Fruit fly (Drosophila melanogaster) whole organism, adult: ENCODE results near the gene CG11658.

Experiments
- CG11617 ChIP-seq: fragments of 200-800 bp; sonication (Bioruptor generic); optimal IDR thresholded peaks from 2 replicates; lab custom pipeline; 2017; ENCODE audit warnings: mild to moderate bottlenecking, missing biosample characterization, missing genetic modification reagents, missing genetic modification characterization
- CG12768 ChIP-seq: fragments of 200-800 bp; sonication (Bioruptor generic); optimal IDR thresholded peaks from 2 replicates; lab custom pipeline; 2017; ENCODE audit warnings: missing biosample characterization, missing genetic modification characterization, mild to moderate bottlenecking, moderate library complexity, missing genetic modification reagents
- CG14711 ChIP-seq: fragments of 200-800 bp; sonication (Bioruptor generic); optimal IDR thresholded peaks from 2 replicates; lab custom pipeline; 2018; ENCODE audit warnings: missing biosample characterization, mild to moderate bottlenecking, missing genetic modification characterization, moderate library complexity
- CG1620 ChIP-seq: fragments of 200-800 bp; sonication (Bioruptor generic); optimal IDR thresholded peaks from 2 replicates; lab custom pipeline; 2016; ENCODE audit warnings: missing biosample characterization, missing genetic modification characterization
- CG33017 ChIP-seq: fragments of 200-800 bp; sonication (Bioruptor generic); optimal IDR thresholded peaks from 2 replicates; lab custom pipeline; 2018; ENCODE audit warnings: missing biosample characterization, mild to moderate bottlenecking, missing genetic modification characterization, moderate library complexity
- CG5204 ChIP-seq: fragments of 200-800 bp; sonication (Bioruptor generic); optimal IDR thresholded peaks from 2 replicates; lab custom pipeline; 2016; ENCODE audit warnings: missing biosample characterization, missing genetic modification characterization
- CG7045 ChIP-seq: fragments of 200-800 bp; sonication (Bioruptor generic); optimal IDR thresholded peaks from 2 replicates; lab custom pipeline; 2017; ENCODE audit warnings: missing biosample characterization, mild to moderate bottlenecking, missing genetic modification characterization
- CG7101 ChIP-seq: fragments of 200-800 bp; sonication (Bioruptor generic); optimal IDR thresholded peaks from 2 replicates; lab custom pipeline; 2018; ENCODE audit warnings: missing biosample characterization, mild to moderate bottlenecking, missing genetic modification characterization, moderate library complexity
- Clk ChIP-seq: fragments of 200-800 bp; sonication (Bioruptor generic); optimal IDR thresholded peaks from 2 replicates; lab custom pipeline; 2017; ENCODE audit warnings: missing biosample characterization, missing genetic modification characterization
- Crg-1 ChIP-seq: fragments of 200-800 bp; sonication (Bioruptor generic); optimal IDR thresholded peaks from 2 replicates; lab custom pipeline; 2016; ENCODE audit warnings: missing biosample characterization, missing genetic modification characterization
- Hr96 ChIP-seq: fragments of 200-800 bp; sonication (Bioruptor generic); optimal IDR thresholded peaks from 2 replicates; lab custom pipeline; 2016; ENCODE audit warnings: missing biosample characterization, missing genetic modification characterization
- Mnt ChIP-seq: fragments of 200-800 bp; sonication (Bioruptor generic); optimal IDR thresholded peaks from 2 replicates; lab custom pipeline; 2016; ENCODE audit warnings: missing biosample characterization, mild to moderate bottlenecking, missing genetic modification characterization
- bab1 ChIP-seq: fragments of 200-800 bp; sonication (Bioruptor generic); optimal IDR thresholded peaks from 3 replicates; lab custom pipeline; 2019; ENCODE audit warnings: missing biosample characterization, mild to moderate bottlenecking, missing genetic modification characterization, moderate library complexity
- cic ChIP-seq: fragments of 200-800 bp; sonication (Bioruptor generic); optimal IDR thresholded peaks from 2 replicates; lab custom pipeline; 2017; ENCODE audit warnings: missing biosample characterization, mild to moderate bottlenecking, missing genetic modification characterization, moderate library complexity
- cnc ChIP-seq, 2 experiments: fragments of >200 bp; optimal IDR thresholded peaks; 2 replicates each; lab custom pipeline; 2017
- kay ChIP-seq: fragments of 200-800 bp; sonication (Bioruptor generic); peaks from one replicate; lab custom pipeline; 2016; ENCODE audit warnings: missing biosample characterization, missing genetic modification characterization, borderline replicate concordance
- ovo ChIP-seq: fragments of 200-800 bp; sonication (Bioruptor generic); optimal IDR thresholded peaks from 2 replicates; lab custom pipeline; 2016; ENCODE audit warnings: missing biosample characterization, missing genetic modification characterization
- pad ChIP-seq: fragments of 200-800 bp; sonication (Bioruptor generic); optimal IDR thresholded peaks from 3 replicates; lab custom pipeline; 2017; ENCODE audit warnings: missing biosample characterization, missing genetic modification characterization, mild to moderate bottlenecking, moderate library complexity, missing genetic modification reagents
- tj ChIP-seq: fragments of 200-800 bp; sonication (Bioruptor generic); optimal IDR thresholded peaks from 3 replicates; lab custom pipeline; 2017; ENCODE audit warnings: missing biosample characterization, mild to moderate bottlenecking, missing genetic modification characterization, moderate library complexity
- toe ChIP-seq: fragments of 200-800 bp; sonication (Bioruptor generic); optimal IDR thresholded peaks from 2 replicates; lab custom pipeline; 2016; ENCODE audit warnings: missing biosample characterization, missing genetic modification characterization

CG11658 gene

DNA sequence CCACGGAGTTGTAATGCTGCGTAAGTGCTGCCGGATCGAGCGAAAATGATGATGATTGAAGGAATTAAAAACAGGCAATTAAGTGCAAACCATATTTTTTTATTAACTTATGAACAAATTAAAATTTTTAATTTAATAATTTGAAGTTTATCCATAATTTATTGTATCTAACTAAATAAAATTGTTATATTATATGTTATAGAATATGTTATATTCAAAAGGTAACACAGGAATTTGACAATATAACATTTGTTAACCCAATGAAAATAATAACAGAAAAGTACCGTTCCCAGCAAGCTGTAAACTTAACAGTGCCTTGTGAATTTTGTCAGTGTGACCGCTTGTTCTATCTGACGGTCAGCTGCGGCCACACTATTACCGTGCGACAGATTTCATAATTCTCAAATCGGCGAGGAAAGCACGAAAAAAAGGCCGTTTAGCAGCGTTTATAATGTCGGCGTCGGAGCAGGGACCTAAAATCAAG is 322 bp upstream of the CG11658 start, which contains the start of the genes Ccdc56 and mtTFB1:
Ccdc56 (plus strand) TSS at position 347 of the 484 bp plus-strand sequence.
mtTFB1 (plus strand) TSS at position 347 of the 484 bp plus-strand sequence.
- TF ChIP-seq ovo (GFP tag; lab: Kevin White, UChicago): no peak
- TF ChIP-seq Hr96 (GFP tag; lab: Kevin White, UChicago): peak; percentile 3
- TF ChIP-seq Mnt (GFP tag; lab: Kevin White, UChicago): peak; percentile 50

dm6 chr3L:11704902-11705546 is 3.3 kb downstream of the CG11658 start:
- TF ChIP-seq cnc (optimal IDR thresholded peaks at IDR 0.05; lab: Kevin White, UChicago) (no peak), Clk (GFP tag; lab: Kevin White, UChicago) (no peak), tj (no peak), cic (GFP tag; lab: Kevin White, UChicago) (no peak), pad (GFP tag; lab: Kevin White, UChicago) (no peak), CG7045 (GFP tag; lab: Kevin White, UChicago) (no peak)

DNA sequence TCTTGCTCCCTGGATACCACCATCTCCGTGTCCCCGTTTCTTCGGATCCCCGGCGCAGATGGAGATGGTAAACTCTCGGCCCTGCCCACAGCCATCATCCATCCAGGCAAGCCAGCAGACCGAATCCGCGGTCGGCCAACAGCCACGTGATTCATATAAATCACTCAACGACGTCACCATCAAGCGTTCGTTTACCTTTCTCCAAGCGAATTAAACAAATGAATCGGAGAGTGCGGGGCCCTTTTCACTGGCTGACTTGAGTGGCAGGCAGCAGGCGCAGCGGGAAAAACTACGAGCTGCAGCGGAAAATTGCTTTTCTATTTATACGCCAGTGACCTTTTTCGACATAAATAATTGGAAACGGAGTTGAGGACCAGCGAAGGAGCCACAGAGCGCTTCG is 4.8 kb downstream of the CG11658 start:
- TF ChIP-seq CG7045 (GFP tag; lab: Kevin White, UChicago) (no peak), tj (no peak), cic (GFP tag; lab: Kevin White, UChicago) (no peak), Mnt (GFP tag; lab: Kevin White, UChicago) (no peak), CG11617 (GFP tag; lab: Kevin White, UChicago) (no peak), pad (GFP tag; lab: Kevin White, UChicago) (no peak), CG7101 (no peak), Crg-1 (GFP tag; lab: Kevin White, UChicago) (no peak), CG14711 (no peak)

DNA sequence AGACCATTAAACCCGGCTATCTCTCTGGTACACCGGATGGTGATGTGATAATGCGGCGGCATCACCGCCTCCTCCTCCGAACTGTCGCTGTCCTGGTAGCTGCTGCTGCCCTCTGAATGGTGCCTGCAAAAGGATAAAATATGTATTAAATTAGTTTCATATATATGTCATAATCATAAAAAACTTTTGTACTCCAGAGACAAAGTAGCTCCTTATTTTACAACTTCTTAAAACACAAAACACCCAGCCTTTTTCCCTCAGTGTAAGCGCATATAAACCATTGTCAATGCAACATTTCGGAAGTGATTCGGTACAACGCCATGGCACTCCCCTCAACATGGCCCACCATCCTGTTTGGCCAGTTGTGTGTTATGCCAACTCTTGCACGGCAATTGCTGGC is 6.7 kb downstream of the CG11658 start:
- TF ChIP-seq kay: no peak
- TF ChIP-seq cnc (optimal IDR thresholded peaks at IDR 0.05; lab: Kevin White, UChicago): no peak
- TF ChIP-seq CG7045 (GFP tag; lab: Kevin White, UChicago): no peak
- TF ChIP-seq pad (GFP tag; lab: Kevin White, UChicago): no peak
- no peak for TF ChIP-seq CG11617 (GFP tag; lab: Kevin White, UChicago)
- TF ChIP-seq CG1620 (GFP tag; lab: Kevin White, UChicago): no peak
- TF ChIP-seq Mnt (GFP tag; lab: Kevin White, UChicago): no peak
- no peak for TF ChIP-seq cic (GFP tag; lab: Kevin White, UChicago)
- no peak for TF ChIP-seq CG14711
- no peak for TF ChIP-seq ovo (GFP tag; lab: Kevin White, UChicago)
- TF ChIP-seq Crg-1 (GFP tag; lab: Kevin White, UChicago): no peak
- no peak for TF ChIP-seq Clk (GFP tag; lab: Kevin White, UChicago)
- TF ChIP-seq CG5204 (GFP tag; lab: Kevin White, UChicago): no peak
- no peak for TF ChIP-seq CG12768 (GFP tag; lab: Kevin White, UChicago)
- no peak for TF ChIP-seq CG7101
- TF ChIP-seq toe (GFP tag; lab: Kevin White, UChicago): no peak
- no peak for TF ChIP-seq CG33017 (tag; lab: Kevin White, UChicago)
- TF ChIP-seq Hr96 (GFP tag; lab: Kevin White, UChicago): no peak
- TF ChIP-seq tj: no peak
- TF ChIP-seq bab1 (GFP tag; lab: Kevin White, UChicago): no peak

DNA sequence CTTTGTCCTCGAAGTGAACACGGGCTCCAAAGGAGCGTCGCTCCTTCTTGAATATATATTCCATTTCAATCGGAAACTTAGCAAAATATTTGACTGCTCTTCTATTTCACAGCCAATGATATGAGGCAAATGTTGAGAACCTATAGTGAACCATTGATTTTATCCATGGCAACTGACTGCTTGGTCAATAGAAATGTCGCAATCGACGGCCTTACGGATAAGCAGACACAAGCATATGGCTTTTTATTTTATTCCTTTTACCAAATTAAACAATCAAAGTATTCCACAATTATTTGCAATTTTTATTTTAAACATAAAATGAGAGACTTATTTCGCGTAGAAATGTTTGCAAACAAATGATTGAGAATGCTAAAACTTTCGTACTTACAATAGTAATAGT is 9.2 kb downstream of the CG11658 start, which contains the start of gene Dnai2:
Dnai2 (minus strand) TSS at position 101 of the 400 bp plus-strand sequence.
- no peak for TF ChIP-seq ovo (GFP tag; lab: Kevin White, UChicago)
- TF ChIP-seq CG14711: no peak
- TF ChIP-seq bab1 (GFP tag; lab: Kevin White, UChicago): no peak
- no peak for TF ChIP-seq Mnt (GFP tag; lab: Kevin White, UChicago)
- TF ChIP-seq Clk (GFP tag; lab: Kevin White, UChicago): no peak
- TF ChIP-seq toe (GFP tag; lab: Kevin White, UChicago): no peak
- no peak for TF ChIP-seq cnc (optimal IDR thresholded peaks at IDR 0.05; lab: Kevin White, UChicago)
- no peak for TF ChIP-seq CG7101
- TF ChIP-seq cic (GFP tag; lab: Kevin White, UChicago): no peak
- TF ChIP-seq CG5204 (GFP tag; lab: Kevin White, UChicago): no peak
- no peak for TF ChIP-seq CG11617 (GFP tag; lab: Kevin White, UChicago)
- TF ChIP-seq CG7045 (GFP tag; lab: Kevin White, UChicago): no peak
- no peak for TF ChIP-seq CG1620 (GFP tag; lab: Kevin White, UChicago)

DNA sequence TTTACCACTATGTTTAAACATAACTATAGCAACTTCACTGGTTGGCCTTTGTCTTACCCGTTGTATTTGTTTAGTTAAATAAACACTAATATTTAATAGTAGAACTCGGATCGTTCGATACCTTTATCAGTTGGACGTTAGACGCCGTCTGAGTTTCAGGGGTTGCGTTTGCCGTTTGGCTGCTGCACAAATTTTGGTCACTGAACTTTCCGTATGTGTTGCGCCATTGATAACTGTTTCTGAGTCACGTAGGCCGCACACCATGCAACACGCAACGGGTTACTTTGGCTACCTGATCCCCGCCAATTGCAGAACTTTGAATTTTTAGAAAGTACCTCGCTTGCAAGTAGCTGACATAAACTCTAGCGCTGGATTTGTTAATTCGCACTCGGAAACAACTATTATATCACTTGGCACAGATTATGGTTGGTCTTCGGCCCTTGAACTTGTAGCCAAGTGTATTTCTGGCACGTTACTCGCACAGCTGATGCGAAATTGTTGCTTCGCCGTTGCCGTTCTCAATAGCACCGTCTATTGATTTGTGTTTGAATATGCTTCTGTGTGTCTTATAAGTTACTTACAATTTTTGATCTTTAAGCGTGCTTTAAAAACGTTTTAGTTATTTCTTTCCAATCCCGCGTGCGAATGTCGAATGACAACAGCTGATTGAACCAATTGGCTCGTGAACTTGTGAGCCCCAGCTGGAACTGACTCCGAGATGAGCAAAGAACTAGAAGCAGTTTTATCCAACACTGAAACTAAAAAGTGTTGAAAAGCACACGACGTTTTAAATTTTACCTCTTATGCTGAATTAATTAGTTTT is 11.8 kb downstream of the CG11658 start, which contains the start of gene Dph1:
Dph1 (minus strand) TSS at position 670 of the 823 bp plus-strand sequence.
- TF ChIP-seq CG14711: peak; percentile 40
- TF ChIP-seq Hr96 (GFP tag; lab: Kevin White, UChicago): peak; percentile 71
- peak; percentile 88 for TF ChIP-seq Crg-1 (GFP tag; lab: Kevin White, UChicago)
- peak; percentile 64 for TF ChIP-seq CG1620 (GFP tag; lab: Kevin White, UChicago)
- no peak for TF ChIP-seq CG5204 (GFP tag; lab: Kevin White, UChicago)
- peak; percentile 63 for TF ChIP-seq CG7101
- peak; percentile 79 for TF ChIP-seq bab1 (GFP tag; lab: Kevin White, UChicago)
- peak; percentile 44 for TF ChIP-seq Clk (GFP tag; lab: Kevin White, UChicago)
- peak; percentile 57 for TF ChIP-seq kay
- TF ChIP-seq CG11617 (GFP tag; lab: Kevin White, UChicago): peak; percentile 76
- TF ChIP-seq toe (GFP tag; lab: Kevin White, UChicago): no peak
- TF ChIP-seq tj: peak; percentile 53
- peak; percentile 54 for TF ChIP-seq CG12768 (GFP tag; lab: Kevin White, UChicago)
- peak; percentile 79 for TF ChIP-seq CG7045 (GFP tag; lab: Kevin White, UChicago)
- TF ChIP-seq pad (GFP tag; lab: Kevin White, UChicago): peak; percentile 62
- TF ChIP-seq Mnt (GFP tag; lab: Kevin White, UChicago): peak; percentile 95
- TF ChIP-seq CG33017 (tag; lab: Kevin White, UChicago): peak; percentile 11
- TF ChIP-seq ovo (GFP tag; lab: Kevin White, UChicago): peak; percentile 8
- peak; percentile 70 for TF ChIP-seq cic (GFP tag; lab: Kevin White, UChicago)
- no peak for TF ChIP-seq cnc (optimal IDR thresholded peaks at IDR 0.05; lab: Kevin White, UChicago)
